Worm (Caenorhabditis elegans) whole organism, midembryonic: ENCODE results near the gene F02D8.9.

Source experiments
- T22C8.4 ChIP-seq: fragments of 200-800 bp; sonication (Bioruptor generic); IDR thresholded peaks from 2 replicates; pipeline ENCODE4 v1.3.6; 2022; ENCODE audit warnings: missing genetic modification characterization, missing compliant biosample characterization
- cog-1 ChIP-seq: sonication (generic microtip); optimal IDR thresholded peaks from 2 replicates; lab custom pipeline; 2016; ENCODE audit warnings: missing genetic modification characterization, missing compliant biosample characterization
- flt-1 ChIP-seq: fragments of 200-800 bp; sonication (Bioruptor generic); IDR thresholded peaks from 2 replicates; pipeline ENCODE4 v1.3.6; 2022; ENCODE audit warnings: missing genetic modification characterization, missing compliant biosample characterization
- klf-2 ChIP-seq: fragments of 200-800 bp; sonication (Bioruptor generic); conservative IDR thresholded peaks from 2 replicates; pipeline ENCODE4 v1.3.6; 2022; ENCODE audit warnings: missing genetic modification reagents, missing genetic modification characterization, missing compliant biosample characterization
- med-1 ChIP-seq: sonication (generic microtip); optimal IDR thresholded peaks from 2 replicates; lab custom pipeline; 2017; ENCODE audit warnings: missing genetic modification characterization, mild to moderate bottlenecking, missing compliant biosample characterization, antibody characterized with exemption, missing genetic modification reagents; ENCODE audit not compliant: insufficient read depth
- ref-1 ChIP-seq: fragments of 200-800 bp; sonication (Bioruptor generic); conservative IDR thresholded peaks from 2 replicates; pipeline ENCODE4 v1.3.6; 2022; ENCODE audit warnings: missing genetic modification reagents, missing genetic modification characterization, missing compliant biosample characterization
- tab-1 ChIP-seq: fragments of 200-800 bp; sonication (Bioruptor generic); IDR thresholded peaks from 2 replicates; pipeline ENCODE4 v1.3.6; 2022; ENCODE audit warnings: missing genetic modification characterization, missing compliant biosample characterization
- ztf-23 ChIP-seq: fragments of 200-800 bp; sonication (Bioruptor generic); IDR thresholded peaks from 2 replicates; pipeline ENCODE4 v1.3.6; 2022; ENCODE audit warnings: missing genetic modification reagents, missing genetic modification characterization, missing compliant biosample characterization
- ztf-29 ChIP-seq: fragments of 200-800 bp; sonication (Bioruptor generic); IDR thresholded peaks from 2 replicates; pipeline ENCODE4 v1.3.6; 2022; ENCODE audit warnings: missing genetic modification reagents, missing genetic modification characterization, missing compliant biosample characterization

DNA sequence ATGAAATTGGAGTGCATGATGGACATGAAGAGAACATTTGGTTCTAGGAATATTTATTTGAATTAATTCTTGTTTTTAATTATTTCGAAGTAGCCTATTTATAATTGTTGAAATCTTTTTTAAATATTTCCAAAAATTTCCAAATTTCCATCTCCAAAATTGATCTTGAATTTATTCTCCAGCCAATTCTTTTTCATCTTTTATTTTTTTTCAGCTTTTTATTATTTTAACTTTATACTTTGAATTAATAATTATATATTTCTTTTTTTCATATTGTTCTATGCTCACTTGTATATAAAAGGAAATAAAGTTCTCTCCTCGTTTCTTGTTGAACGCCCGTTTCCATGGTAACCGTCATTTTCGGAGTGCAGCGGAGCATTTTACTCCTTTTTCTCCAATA lies 24.4 kb upstream of the F02D8.9 start, which contains the start of gene xbx-1:
- TF ChIP-seq flt-1 (GFP tag; lab: Robert Waterston, UW) (no peak), cog-1 (no peak), ztf-29 (no peak), klf-2 (GFP tag; lab: Robert Waterston, UW) (no peak), ztf-23 (GFP tag; lab: Robert Waterston, UW) (no peak), ref-1 (GFP tag; lab: Robert Waterston, UW) (no peak), tab-1 (no peak), med-1 (GFP tag; lab: Kevin White, UChicago) (no peak), T22C8.4 (no peak)
